Worm (Caenorhabditis elegans): ENCODE measurements around the gene cdh-10.

ce11 chrIV:2391809-2392208 lies 71.4 kb downstream of the cdh-10 start:
- TF ChIP-seq blmp-1 (tag; optimal IDR thresholded peaks at IDR 0.05), result no peak
- TF ChIP-seq nhr-237 (tag; optimal IDR thresholded peaks at IDR 0.05), result no peak
- TF ChIP-seq sem-2 (GFP tag; optimal IDR thresholded peaks at IDR 0.05), result no peak
- TF ChIP-seq ces-1 (GFP tag; optimal IDR thresholded peaks at IDR 0.05), result no peak
- TF ChIP-seq snpc-4 (tag; optimal IDR thresholded peaks at IDR 0.05), result no peak
- no peak for TF ChIP-seq hlh-1 (tag; optimal IDR thresholded peaks at IDR 0.05)
- TF ChIP-seq unc-62 (GFP tag; optimal IDR thresholded peaks at IDR 0.05), result no peak
- no peak for TF ChIP-seq nhr-12 (tag; optimal IDR thresholded peaks at IDR 0.05)
